Worm (Caenorhabditis elegans): ENCODE measurements around the gene pals-40.
"Not testable (repeated sequence)": the region's sequence is repeated elsewhere in the genome, so short reads cannot be mapped to it uniquely, and the experiment has no call there.

pals-40 gene

ce11 chrIII:1420357-1420814 is 42.6 kb upstream of the pals-40 start:
- peak in 1 of 2 experiments; percentile 12 for TF ChIP-seq efl-1 (optimal IDR thresholded peaks at IDR 0.05)
- not testable (repeated sequence) for TF ChIP-seq efl-1 (GFP tag; optimal IDR thresholded peaks at IDR 0.05 in 1 of 2)

- TF ChIP-seq swsn-7 (tag; optimal IDR thresholded peaks at IDR 0.05) (peak; percentile 64), unc-86 (tag; optimal IDR thresholded peaks at IDR 0.05) (no peak), elt-3 (tag; optimal IDR thresholded peaks at IDR 0.05) (peak in 2 of 6 experiments; percentile 6 to 15), nhr-11 (tag; optimal IDR thresholded peaks at IDR 0.05) (peak; percentile 35), lin-13 (GFP tag; optimal IDR thresholded peaks at IDR 0.05) (peak; percentile 31), mdl-1 (tag; optimal IDR thresholded peaks at IDR 0.05) (no peak), C34B4.2 (tag; optimal IDR thresholded peaks at IDR 0.05) (no peak), nhr-28 (tag; optimal IDR thresholded peaks at IDR 0.05) (no peak), skn-1 (tag; optimal IDR thresholded peaks at IDR 0.05) (no peak), lin-14 (GFP tag; optimal IDR thresholded peaks at IDR 0.05) (peak; percentile 36), pag-3 (tag; optimal IDR thresholded peaks at IDR 0.05; ENCODE audit: borderline replicate concordance, insufficient read depth) (no peak), nhr-84 (tag; optimal IDR thresholded peaks at IDR 0.05) (no peak), rnt-1 (tag; optimal IDR thresholded peaks at IDR 0.05) (peak; percentile 35), ceh-90 (tag; optimal IDR thresholded peaks at IDR 0.05) (no peak), mab-9 (GFP tag; IDR thresholded peaks at IDR 0.05) (peak; percentile 70), lin-39 (tag; optimal IDR thresholded peaks at IDR 0.05) (peak; percentile 29), nhr-237 (tag; optimal IDR thresholded peaks at IDR 0.05) (no peak), C16A3.4 (tag; optimal IDR thresholded peaks at IDR 0.05) (peak; percentile 39), elt-2 (tag; optimal IDR thresholded peaks at IDR 0.05) (peak; percentile 62), fkh-4 (tag; optimal IDR thresholded peaks at IDR 0.05; ENCODE audit: borderline replicate concordance) (no peak), ets-5 (GFP tag; IDR thresholded peaks at IDR 0.05) (no peak), hlh-17 (GFP tag; optimal IDR thresholded peaks at IDR 0.05; ENCODE audit: borderline replicate concordance) (no peak), alr-1 (tag; optimal IDR thresholded peaks at IDR 0.05; ENCODE audit: borderline replicate concordance) (no peak), ceh-63 (GFP tag; optimal IDR thresholded peaks at IDR 0.05) (no peak), efl-1 (optimal IDR thresholded peaks at IDR 0.05) (peak; percentile 10 to 13), efl-1 (GFP tag; optimal IDR thresholded peaks at IDR 0.05 in 1 of 2) (peak in 1 of 2 experiments; percentile 92), snpc-4 (tag; optimal IDR thresholded peaks at IDR 0.05) (no peak), zag-1 (tag; optimal IDR thresholded peaks at IDR 0.05) (no peak), lsy-2 (tag; optimal IDR thresholded peaks at IDR 0.05) (peak; percentile 53 to 68), snu-23 (GFP tag; optimal IDR thresholded peaks at IDR 0.05) (peak; percentile 66), C04F5.9 (tag; optimal IDR thresholded peaks at IDR 0.05) (peak; percentile 28), unc-62 (GFP tag; optimal IDR thresholded peaks at IDR 0.05) (no peak), ztf-11 (tag; optimal IDR thresholded peaks at IDR 0.05) (no peak), xbp-1 (tag; optimal IDR thresholded peaks at IDR 0.05) (peak; percentile 33), nhr-20 (tag; optimal IDR thresholded peaks at IDR 0.05) (peak; percentile 50), nhr-47 (tag; optimal IDR thresholded peaks at IDR 0.05) (peak; percentile 67), nhr-85 (tag) (peak; percentile 68), hpl-2 (GFP tag; optimal IDR thresholded peaks at IDR 0.05) (peak; percentile 41), vab-15 (tag; optimal IDR thresholded peaks at IDR 0.05) (no peak), pax-3 (tag; optimal IDR thresholded peaks at IDR 0.05) (peak; percentile 76), tbx-2 (tag; optimal IDR thresholded peaks at IDR 0.05) (peak; percentile 25), dsc-1 (tag; optimal IDR thresholded peaks at IDR 0.05) (peak; percentile 23), unc-130 (tag; optimal IDR thresholded peaks at IDR 0.05) (no peak), blmp-1 (tag; optimal IDR thresholded peaks at IDR 0.05) (no peak), unc-30 (tag; optimal IDR thresholded peaks at IDR 0.05) (no peak), lir-3 (tag; optimal IDR thresholded peaks at IDR 0.05; ENCODE audit: poor library complexity) (no peak), sptf-1 (tag; optimal IDR thresholded peaks at IDR 0.05) (no peak), fkh-10 (GFP tag; optimal IDR thresholded peaks at IDR 0.05) (no peak), lin-35 (GFP tag; optimal IDR thresholded peaks at IDR 0.05) (peak in 1 of 2 experiments; percentile 20)
These were observed 42.0 kb upstream of the pals-40 start for ce11 chrIII:1419700-1420356.

Data from whole organism, L1 larva.